Fruit fly (Drosophila melanogaster) whole organism, prepupa: ENCODE results near the gene CG43338.

Experiments
- CG10631 ChIP-seq: fragments of 200-800 bp; sonication (Bioruptor generic); optimal IDR thresholded peaks from 2 replicates; lab custom pipeline; 2016; ENCODE audit warnings: missing biosample characterization, missing genetic modification characterization
- CG10669 ChIP-seq: fragments of 200-800 bp; sonication (Bioruptor generic); optimal IDR thresholded peaks from 3 replicates; lab custom pipeline; 2018; ENCODE audit warnings: missing biosample characterization, mild to moderate bottlenecking, missing genetic modification characterization, moderate library complexity
- CG11294 ChIP-seq: fragments of 200-800 bp; sonication (Bioruptor generic); IDR thresholded peaks from 2 replicates; pipeline ENCODE4 v1.3.6; 2022; ENCODE audit warnings: missing biosample characterization, missing genetic modification characterization
- CG11762 ChIP-seq: fragments of 200-800 bp; sonication (Bioruptor generic); optimal IDR thresholded peaks from 3 replicates; lab custom pipeline; 2016; ENCODE audit warnings: missing biosample characterization, missing genetic modification characterization; ENCODE audit not compliant: insufficient read depth
- CG11902 ChIP-seq: fragments of 200-800 bp; sonication (Bioruptor generic); optimal IDR thresholded peaks from 3 replicates; lab custom pipeline; 2016; ENCODE audit warnings: missing biosample characterization, missing genetic modification characterization
- CG16779 ChIP-seq: fragments of 200-800 bp; sonication (Bioruptor generic); optimal IDR thresholded peaks from 3 replicates; lab custom pipeline; 2017; ENCODE audit warnings: missing biosample characterization, mild to moderate bottlenecking, missing genetic modification characterization
- CG3032 ChIP-seq: fragments of 200-800 bp; optimal IDR thresholded peaks from 2 replicates; lab custom pipeline; 2019; ENCODE audit warnings: missing biosample characterization, mild to moderate bottlenecking, missing genetic modification characterization, moderate library complexity
- CG31627 ChIP-seq: fragments of 200-800 bp; sonication (Bioruptor generic); optimal IDR thresholded peaks from 3 replicates; lab custom pipeline; 2016; ENCODE audit warnings: missing biosample characterization, missing genetic modification characterization
- CG32006 ChIP-seq: fragments of 200-800 bp; sonication (Bioruptor generic); optimal IDR thresholded peaks from 3 replicates; lab custom pipeline; 2017; ENCODE audit warnings: missing biosample characterization, mild to moderate bottlenecking, missing genetic modification characterization
- CG3919 ChIP-seq: fragments of 200-800 bp; sonication (Bioruptor generic); optimal IDR thresholded peaks from 3 replicates; lab custom pipeline; 2016; ENCODE audit warnings: missing biosample characterization, missing genetic modification characterization
- CG4318 ChIP-seq: fragments of 200-800 bp; sonication (Bioruptor generic); optimal IDR thresholded peaks from 3 replicates; lab custom pipeline; 2017; ENCODE audit warnings: missing biosample characterization, mild to moderate bottlenecking, missing genetic modification characterization
- CG6163 ChIP-seq: fragments of 200-800 bp; sonication (Bioruptor generic); IDR thresholded peaks from 3 replicates; pipeline ENCODE4 v1.3.6; 2022; ENCODE audit warnings: missing biosample characterization, missing genetic modification characterization
- CG6276 ChIP-seq: fragments of 200-800 bp; sonication (Bioruptor generic); optimal IDR thresholded peaks from 2 replicates; lab custom pipeline; 2017; ENCODE audit warnings: missing biosample characterization, mild to moderate bottlenecking, missing genetic modification characterization
- CG6792 ChIP-seq: fragments of 200-800 bp; sonication (Bioruptor generic); optimal IDR thresholded peaks from 3 replicates; lab custom pipeline; 2016; ENCODE audit warnings: missing biosample characterization, missing genetic modification characterization
- CG6808 ChIP-seq: fragments of 200-800 bp; sonication (Bioruptor generic); optimal IDR thresholded peaks from 3 replicates; lab custom pipeline; 2017; ENCODE audit warnings: missing biosample characterization, missing genetic modification characterization, mild to moderate bottlenecking, moderate library complexity, missing genetic modification reagents
- CG7368 ChIP-seq: fragments of 200-800 bp; sonication (Bioruptor generic); optimal IDR thresholded peaks from 3 replicates; lab custom pipeline; 2016; ENCODE audit warnings: missing biosample characterization, missing genetic modification characterization
- CG8319 ChIP-seq: fragments of 200-800 bp; sonication (Bioruptor generic); optimal IDR thresholded peaks from 3 replicates; lab custom pipeline; 2016; ENCODE audit warnings: missing biosample characterization, missing genetic modification characterization
- CG8632 ChIP-seq: fragments of 200-800 bp; sonication (Bioruptor generic); optimal IDR thresholded peaks from 3 replicates; lab custom pipeline; 2016; ENCODE audit warnings: missing biosample characterization, missing genetic modification characterization
- Eip93F ChIP-seq: fragments of 200-800 bp; sonication (Bioruptor generic); optimal IDR thresholded peaks from 2 replicates; lab custom pipeline; 2016; ENCODE audit warnings: missing biosample characterization, mild to moderate bottlenecking, missing genetic modification characterization
- Ets21C ChIP-seq: fragments of 200-800 bp; sonication (Bioruptor generic); optimal IDR thresholded peaks from 3 replicates; lab custom pipeline; 2016; ENCODE audit warnings: missing biosample characterization, missing genetic modification characterization
- Ets96B ChIP-seq: fragments of 200-800 bp; optimal IDR thresholded peaks from 2 replicates; lab custom pipeline; 2019; ENCODE audit warnings: missing biosample characterization, mild to moderate bottlenecking, missing genetic modification characterization, moderate library complexity
- Gug ChIP-seq: fragments of 200-800 bp; sonication (Bioruptor generic); IDR thresholded peaks from 2 replicates; pipeline ENCODE4 v1.3.6; 2022; ENCODE audit warnings: missing biosample characterization, missing genetic modification characterization
- Hr38 ChIP-seq: sonication (Bioruptor generic); optimal IDR thresholded peaks from 2 replicates; lab custom pipeline; 2016; ENCODE audit warnings: missing biosample characterization, missing genetic modification characterization
- Hr39 ChIP-seq: fragments of 200-800 bp; sonication (Bioruptor generic); optimal IDR thresholded peaks from 2 replicates; lab custom pipeline; 2016; ENCODE audit warnings: missing biosample characterization, missing genetic modification characterization
- Hr4 ChIP-seq: fragments of 200-800 bp; sonication (Bioruptor generic); optimal IDR thresholded peaks from 3 replicates; lab custom pipeline; 2016; ENCODE audit warnings: missing biosample characterization, missing genetic modification characterization
- Lpt ChIP-seq: fragments of 200-800 bp; sonication (Bioruptor generic); optimal IDR thresholded peaks from 3 replicates; lab custom pipeline; 2016; ENCODE audit warnings: missing biosample characterization, missing genetic modification characterization
- Met ChIP-seq: fragments of 200-800 bp; sonication (Bioruptor generic); optimal IDR thresholded peaks from 3 replicates; lab custom pipeline; 2016; ENCODE audit warnings: missing biosample characterization, missing genetic modification characterization
- Sox102F ChIP-seq: fragments of 200-800 bp; sonication (Bioruptor generic); optimal IDR thresholded peaks from 2 replicates; lab custom pipeline; 2016; ENCODE audit warnings: missing biosample characterization, mild to moderate bottlenecking, missing genetic modification characterization
- Sox15 ChIP-seq: fragments of 200-800 bp; sonication (Bioruptor generic); optimal IDR thresholded peaks from 3 replicates; lab custom pipeline; 2016; ENCODE audit warnings: missing biosample characterization, missing genetic modification characterization
- acj6 ChIP-seq: fragments of 200-800 bp; sonication (Bioruptor generic); optimal IDR thresholded peaks from 3 replicates; lab custom pipeline; 2016; ENCODE audit warnings: missing biosample characterization, missing genetic modification characterization
- cyc ChIP-seq: fragments of 200-800 bp; sonication (Bioruptor generic); optimal IDR thresholded peaks from 3 replicates; lab custom pipeline; 2016; ENCODE audit warnings: missing biosample characterization, missing genetic modification characterization
- dac ChIP-seq: fragments of 200-800 bp; sonication (Bioruptor generic); optimal IDR thresholded peaks from 2 replicates; lab custom pipeline; 2017; ENCODE audit warnings: missing biosample characterization, mild to moderate bottlenecking, missing genetic modification characterization
- dsx ChIP-seq: fragments of 200-800 bp; optimal IDR thresholded peaks from 3 replicates; lab custom pipeline; 2019; ENCODE audit warnings: missing biosample characterization, mild to moderate bottlenecking, missing genetic modification characterization, moderate library complexity; ENCODE audit not compliant: poor library complexity, severe bottlenecking
- esn ChIP-seq: fragments of 200-800 bp; sonication (Bioruptor generic); optimal IDR thresholded peaks from 2 replicates; lab custom pipeline; 2016; ENCODE audit warnings: missing biosample characterization, mild to moderate bottlenecking, missing genetic modification characterization, moderate library complexity
- fkh ChIP-seq: fragments of 200-800 bp; sonication (Bioruptor generic); optimal IDR thresholded peaks from 3 replicates; lab custom pipeline; 2017; ENCODE audit warnings: missing biosample characterization, mild to moderate bottlenecking, missing genetic modification characterization, moderate library complexity
- pdm3 ChIP-seq: fragments of 200-800 bp; sonication (Bioruptor generic); optimal IDR thresholded peaks from 3 replicates; lab custom pipeline; 2016; ENCODE audit warnings: missing biosample characterization, missing genetic modification characterization
- salr ChIP-seq, 2 experiments: fragments of 200-800 bp; sonication (Bioruptor generic); optimal IDR thresholded peaks; 3 replicates each; lab custom pipeline; 2016 to 2018; ENCODE audit warnings: missing biosample characterization in 2 of 2, missing genetic modification characterization in 2 of 2, mild to moderate bottlenecking in 1 of 2
- spab ChIP-seq: fragments of 200-800 bp; sonication (Bioruptor generic); optimal IDR thresholded peaks from 2 replicates; lab custom pipeline; 2017; ENCODE audit warnings: missing biosample characterization, mild to moderate bottlenecking, missing genetic modification characterization, missing genetic modification reagents
- ss ChIP-seq, 2 experiments: fragments of 200-800 bp; sonication (Bioruptor generic); optimal IDR thresholded peaks; 2 replicates in 1 of 2; 3 replicates in 1 of 2; lab custom pipeline; 2017 to 2018; ENCODE audit warnings: mild to moderate bottlenecking in 2 of 2, missing biosample characterization in 2 of 2, missing genetic modification characterization in 2 of 2, moderate library complexity in 1 of 2
- svp ChIP-seq: fragments of 200-800 bp; sonication (Bioruptor generic); peaks from one replicate; lab custom pipeline; 2016; ENCODE audit warnings: missing biosample characterization, missing genetic modification characterization
- vri ChIP-seq: fragments of 200-800 bp; sonication (Bioruptor generic); optimal IDR thresholded peaks from 3 replicates; lab custom pipeline; 2016; ENCODE audit warnings: missing biosample characterization, mild to moderate bottlenecking, missing genetic modification characterization

Gene CG43338

DNA sequence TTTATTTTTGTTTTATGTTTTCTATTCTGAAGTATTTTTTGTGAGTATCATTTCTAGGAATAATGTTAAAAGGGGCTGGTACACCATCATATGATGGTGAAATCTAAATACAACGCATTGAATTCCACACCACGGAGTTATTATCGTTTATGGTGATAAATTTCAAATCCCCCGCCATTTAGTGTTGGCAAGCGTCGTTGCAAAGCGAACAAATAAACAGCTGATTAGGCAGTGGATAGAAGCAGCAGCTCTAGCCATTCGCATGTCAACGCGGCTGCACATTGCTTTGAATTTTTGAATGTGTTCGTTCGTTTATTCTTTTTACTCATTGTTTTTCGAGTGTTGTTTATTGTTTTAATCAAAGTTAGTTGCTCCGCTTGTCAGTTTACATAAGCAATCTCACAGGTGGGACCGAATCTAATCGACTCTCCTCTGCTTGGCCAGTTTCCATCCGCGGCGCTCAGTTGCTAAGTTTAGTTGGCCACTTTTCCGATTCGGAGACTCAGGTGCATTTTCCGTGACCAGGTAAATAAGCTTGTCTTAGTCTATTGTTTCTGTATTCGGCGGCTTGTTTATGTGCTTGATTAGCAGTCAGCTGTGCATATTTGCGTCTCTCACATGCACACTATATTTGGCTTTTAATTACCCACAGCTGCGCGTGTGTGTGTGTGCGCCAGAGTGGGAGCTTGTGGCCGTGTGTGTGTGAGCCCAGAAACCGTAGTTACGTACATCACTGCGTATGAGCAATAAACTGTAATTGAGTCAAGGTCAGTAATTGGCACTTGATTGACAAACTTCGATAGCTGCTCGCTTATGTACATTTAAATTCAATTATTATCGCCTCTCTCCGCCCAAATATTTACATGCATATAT is 6.1 kb upstream of the CG43338 start, which contains the start of the genes Mst36Fa and CG31751:
Gene Mst36Fa, minus strand, starts transcription at position 51 of the 873 bp plus-strand sequence.
Gene CG31751, plus strand, starts transcription at position 274 of the 873 bp plus-strand sequence.
- no peak for TF ChIP-seq CG16779 (tag; lab: Kevin White, UChicago)
- TF ChIP-seq esn (GFP tag; lab: Kevin White, UChicago), result no peak
- TF ChIP-seq fkh, result peak; percentile 98
- peak; percentile 14 for TF ChIP-seq svp (GFP tag; lab: Kevin White, UChicago)
- peak; percentile 9 for TF ChIP-seq cyc (GFP tag; lab: Kevin White, UChicago)

DNA sequence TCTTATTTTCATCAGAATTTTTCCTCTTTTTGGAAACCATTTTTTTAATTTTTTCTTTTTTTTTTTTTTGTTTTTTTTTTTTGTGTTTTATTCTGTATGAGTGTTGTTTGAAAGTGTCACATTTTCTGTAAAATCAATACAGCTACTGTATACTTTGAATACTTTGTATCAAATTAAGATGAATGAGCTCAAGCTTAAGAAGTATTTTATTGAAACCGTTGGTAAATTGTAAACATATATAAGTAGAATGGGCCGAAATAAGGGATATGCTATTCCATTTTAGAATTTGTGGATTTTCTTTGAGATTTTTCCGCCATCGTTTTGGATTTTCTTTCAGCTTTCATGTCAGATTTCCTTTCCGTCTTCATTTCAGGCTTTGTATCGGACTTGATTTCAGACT is 3.9 kb upstream of the CG43338 start, which contains the start of gene Mst36Fb:
Gene Mst36Fb, minus strand, starts transcription at position 101 of the 400 bp plus-strand sequence.
- no peak for TF ChIP-seq svp (GFP tag; lab: Kevin White, UChicago)
- TF ChIP-seq Gug (GFP tag; lab: Robert Waterston, UW), result no peak
- no peak for TF ChIP-seq Sox15
- TF ChIP-seq CG7368, result no peak
- no peak for TF ChIP-seq vri (GFP tag; lab: Kevin White, UChicago)
- no peak for TF ChIP-seq CG32006 (GFP tag; lab: Kevin White, UChicago)
- TF ChIP-seq CG4318 (GFP tag; lab: Kevin White, UChicago), result no peak
- no peak for TF ChIP-seq pdm3 (GFP tag; lab: Kevin White, UChicago)
- TF ChIP-seq Eip93F (GFP tag; lab: Kevin White, UChicago), result no peak
- TF ChIP-seq dsx (GFP tag; lab: Kevin White, UChicago), result no peak
- TF ChIP-seq acj6 (GFP tag; lab: Kevin White, UChicago), result no peak
- no peak for TF ChIP-seq CG6792 (GFP tag; lab: Kevin White, UChicago)
- no peak for TF ChIP-seq Hr39 (GFP tag; lab: Kevin White, UChicago)
- TF ChIP-seq Ets96B (tag; lab: Kevin White, UChicago), result no peak
- TF ChIP-seq, all 60 proteins: peak for 0

DNA sequence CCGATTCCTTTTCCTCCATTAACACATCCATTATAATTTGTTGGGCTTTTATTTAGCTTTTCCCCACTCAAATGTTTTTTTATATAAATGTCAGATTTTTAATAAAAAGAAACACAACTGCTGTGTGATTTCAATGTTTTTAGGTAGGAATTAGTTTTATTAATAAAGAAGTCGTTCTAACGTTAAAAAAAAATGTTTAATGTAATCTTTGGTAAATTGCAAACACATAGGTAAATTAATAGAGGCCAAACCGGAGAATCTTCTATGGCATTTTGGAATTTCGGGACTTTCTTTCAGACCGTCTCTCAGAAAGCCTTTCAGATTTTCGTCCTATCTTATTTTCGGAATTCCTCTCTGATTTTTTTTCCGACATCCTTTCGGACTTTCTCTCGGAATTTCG is 2.1 kb upstream of the CG43338 start, which contains the start of gene CG43339:
Gene CG43339, minus strand, starts transcription at position 101 of the 400 bp plus-strand sequence.
- TF ChIP-seq CG6163 (GFP tag; lab: Robert Waterston, UW) (no peak), CG6808 (no peak), CG31627 (GFP tag; lab: Kevin White, UChicago) (no peak), Hr4 (GFP tag; lab: Kevin White, UChicago) (no peak), dsx (GFP tag; lab: Kevin White, UChicago) (no peak), CG8632 (GFP tag; lab: Kevin White, UChicago) (no peak), CG16779 (tag; lab: Kevin White, UChicago) (no peak)

DNA sequence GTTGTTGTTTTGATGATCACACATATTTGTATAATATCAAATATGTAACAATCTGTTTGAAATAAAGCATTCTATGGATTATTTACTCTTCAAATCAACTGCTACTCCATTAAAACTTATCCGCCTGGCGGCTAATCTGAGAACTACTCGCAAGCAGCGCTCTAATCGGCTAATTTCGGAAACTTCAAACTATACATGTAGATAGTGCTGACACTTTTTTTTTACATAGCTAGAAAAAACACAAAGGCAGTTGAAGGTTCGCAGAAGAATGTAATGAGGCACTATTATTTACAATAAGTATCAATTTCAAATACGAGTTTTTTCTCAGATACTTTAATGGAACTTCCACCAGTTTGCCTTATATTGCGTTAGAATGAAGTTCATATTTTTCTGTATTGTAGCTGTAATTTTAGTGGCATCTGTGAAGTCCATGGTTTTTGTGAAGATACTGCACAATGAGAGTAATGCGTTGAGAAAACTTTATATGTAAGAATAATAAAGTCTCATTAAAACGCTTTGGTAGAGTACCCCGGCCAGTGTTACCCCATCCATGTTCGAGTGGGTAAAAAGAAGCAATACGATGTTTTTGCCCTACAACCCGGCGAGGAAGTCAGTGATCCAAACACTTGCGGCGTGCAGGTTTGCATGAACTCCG is 5.0 kb downstream of the CG43338 start:
- TF ChIP-seq Ets21C (peak; percentile 16), Met (no peak), CG6808 (no peak), CG8319 (GFP tag; lab: Kevin White, UChicago) (no peak), acj6 (GFP tag; lab: Kevin White, UChicago) (no peak), cyc (GFP tag; lab: Kevin White, UChicago) (peak; percentile 68), CG3919 (GFP tag; lab: Kevin White, UChicago) (peak; percentile 67), CG32006 (GFP tag; lab: Kevin White, UChicago) (no peak), Sox102F (GFP tag; lab: Kevin White, UChicago) (no peak), CG11762 (GFP tag; lab: Kevin White, UChicago) (no peak), Lpt (GFP tag; lab: Kevin White, UChicago) (no peak), dac (no peak), CG6276 (GFP tag; lab: Kevin White, UChicago) (no peak), CG3032 (tag; lab: Kevin White, UChicago) (no peak), vri (GFP tag; lab: Kevin White, UChicago) (no peak), CG6163 (GFP tag; lab: Robert Waterston, UW) (no peak), CG10631 (GFP tag; lab: Kevin White, UChicago) (peak; percentile 28), ss (GFP tag; optimal IDR thresholded peaks at IDR 0.05; lab: Kevin White, UChicago) (no peak), Sox15 (no peak), spab (GFP tag; lab: Kevin White, UChicago) (no peak), CG11902 (no peak), CG11294 (no peak), salr (GFP tag; optimal IDR thresholded peaks at IDR 0.05; lab: Kevin White, UChicago) (peak in 1 of 2 experiments; percentile 45), Eip93F (GFP tag; lab: Kevin White, UChicago) (no peak), Hr38 (GFP tag; lab: Kevin White, UChicago) (no peak), CG10669 (GFP tag; lab: Kevin White, UChicago) (peak; percentile 3)
